Worm (Caenorhabditis elegans): ENCODE measurements around the gene cyp-37A1.

Gene cyp-37A1

ce11 chrII:14051474-14051934 lies 34.7 kb upstream of the cyp-37A1 start (continued):
- TF ChIP-seq ceh-32 (tag; optimal IDR thresholded peaks at IDR 0.05; ENCODE audit: poor library complexity) (no peak), ceh-44 (GFP tag; IDR thresholded peaks at IDR 0.05) (no peak), mes-2 (tag; optimal IDR thresholded peaks at IDR 0.05; ENCODE audit: poor library complexity, severe bottlenecking) (no peak), hlh-30 (tag; optimal IDR thresholded peaks at IDR 0.05; ENCODE audit: insufficient read depth) (peak; percentile 50), daf-16 (GFP tag; optimal IDR thresholded peaks at IDR 0.05) (no peak), daf-16 (tag; optimal IDR thresholded peaks at IDR 0.05) (peak; percentile 53), egl-43 (GFP tag; IDR thresholded peaks at IDR 0.05) (no peak), nhr-76 (tag; optimal IDR thresholded peaks at IDR 0.05) (no peak), ZK546.5 (tag; optimal IDR thresholded peaks at IDR 0.05) (no peak), mxl-3 (GFP tag; optimal IDR thresholded peaks at IDR 0.05) (peak; percentile 30), nhr-42 (GFP tag; IDR thresholded peaks at IDR 0.05) (no peak), daf-12 (tag; optimal IDR thresholded peaks at IDR 0.05) (no peak), lir-3 (tag; optimal IDR thresholded peaks at IDR 0.05) (no peak), hlh-11 (tag; optimal IDR thresholded peaks at IDR 0.05) (peak; percentile 65), nhr-6 (tag; optimal IDR thresholded peaks at IDR 0.05) (no peak), mdt-29 (GFP tag; IDR thresholded peaks at IDR 0.05) (no peak), lsy-2 (tag; optimal IDR thresholded peaks at IDR 0.05) (no peak), unc-130 (GFP tag; optimal IDR thresholded peaks at IDR 0.05) (no peak), pqm-1 (tag; optimal IDR thresholded peaks at IDR 0.05) (peak; percentile 67), aha-1 (tag) (peak; percentile 59), ceh-28 (tag; optimal IDR thresholded peaks at IDR 0.05) (no peak)

ce11 chrII:14050506-14050905 lies 33.7 kb upstream of the cyp-37A1 start:
- 0 out of 2 replicates have a peak, but pooled peaks have one; percentile 19 for TF ChIP-seq lin-29 (GFP tag; IDR thresholded peaks at IDR 0.05)
- TF ChIP-seq cey-2 (tag; optimal IDR thresholded peaks at IDR 0.05; ENCODE audit: borderline replicate concordance, insufficient read depth): no peak
- peak; percentile 74 for TF ChIP-seq tra-1 (GFP tag; IDR thresholded peaks at IDR 0.05)
- TF ChIP-seq lin-15B (tag; optimal IDR thresholded peaks at IDR 0.05): no peak
- TF ChIP-seq nhr-10 (tag; optimal IDR thresholded peaks at IDR 0.05): peak; percentile 55
- peak; percentile 85 for TF ChIP-seq nhr-77 (tag; optimal IDR thresholded peaks at IDR 0.05)
- no peak for TF ChIP-seq spr-1 (tag; optimal IDR thresholded peaks at IDR 0.05)
- no peak for TF ChIP-seq ceh-32 (tag; optimal IDR thresholded peaks at IDR 0.05; ENCODE audit: poor library complexity)
- peak; percentile 55 for TF ChIP-seq mes-2 (tag; optimal IDR thresholded peaks at IDR 0.05; ENCODE audit: poor library complexity, severe bottlenecking)
- TF ChIP-seq lin-13 (GFP tag; optimal IDR thresholded peaks at IDR 0.05): peak; percentile 13
- TF ChIP-seq php-3 (GFP tag; IDR thresholded peaks at IDR 0.05): no peak
- no peak for TF ChIP-seq daf-19 (GFP tag; conservative IDR thresholded peaks at IDR 0.05)
- no peak for TF ChIP-seq lim-7 (GFP tag; IDR thresholded peaks at IDR 0.05)
- no peak for TF ChIP-seq zag-1 (tag; optimal IDR thresholded peaks at IDR 0.05)
- no peak for TF ChIP-seq Y75B8A.6 (GFP tag; IDR thresholded peaks at IDR 0.05)
- TF ChIP-seq egl-27 (tag; optimal IDR thresholded peaks at IDR 0.05): no peak
- TF ChIP-seq ZK337.2 (GFP tag; IDR thresholded peaks at IDR 0.05): no peak
- TF ChIP-seq madf-5 (GFP tag; IDR thresholded peaks at IDR 0.05): 0 out of 4 replicates have a peak, but pooled peaks of 1 of the 2 experiments have one; percentile 14
- TF ChIP-seq daf-16 (GFP tag; optimal IDR thresholded peaks at IDR 0.05): peak in 1 of 2 experiments; percentile 61
- peak; percentile 79 for TF ChIP-seq daf-16 (tag; optimal IDR thresholded peaks at IDR 0.05)
- no peak for TF ChIP-seq snpc-4 (tag; optimal IDR thresholded peaks at IDR 0.05)
- no peak for TF ChIP-seq arid-1 (GFP tag; conservative IDR thresholded peaks at IDR 0.05)
- no peak for TF ChIP-seq mxl-2 (GFP tag; conservative IDR thresholded peaks at IDR 0.05)
- no peak for TF ChIP-seq ceh-44 (GFP tag; IDR thresholded peaks at IDR 0.05)
- TF ChIP-seq lir-3 (tag; optimal IDR thresholded peaks at IDR 0.05): no peak
- peak; percentile 44 for TF ChIP-seq nhr-25 (tag; optimal IDR thresholded peaks at IDR 0.05; ENCODE audit: borderline replicate concordance, insufficient read depth)
- TF ChIP-seq ceh-20 (GFP tag; IDR thresholded peaks at IDR 0.05): 0 out of 2 replicates have a peak, but pooled peaks have one; percentile 40
- peak; percentile 22 for TF ChIP-seq rbr-2 (tag; optimal IDR thresholded peaks at IDR 0.05)
- no peak for TF ChIP-seq unc-39 (tag; optimal IDR thresholded peaks at IDR 0.05)
- TF ChIP-seq nhr-41 (GFP tag; IDR thresholded peaks at IDR 0.05): no peak
- no peak for TF ChIP-seq F49E8.2 (tag; optimal IDR thresholded peaks at IDR 0.05; ENCODE audit: borderline replicate concordance)
- peak; percentile 39 for TF ChIP-seq gei-8 (GFP tag; optimal IDR thresholded peaks at IDR 0.05)
- peak; percentile 54 for TF ChIP-seq nhr-102 (tag; optimal IDR thresholded peaks at IDR 0.05)
- TF ChIP-seq hlh-30 (tag; optimal IDR thresholded peaks at IDR 0.05; ENCODE audit: insufficient read depth): peak; percentile 86
